Worm (Caenorhabditis elegans): ENCODE data around the gene F13D2.1.

DNA sequence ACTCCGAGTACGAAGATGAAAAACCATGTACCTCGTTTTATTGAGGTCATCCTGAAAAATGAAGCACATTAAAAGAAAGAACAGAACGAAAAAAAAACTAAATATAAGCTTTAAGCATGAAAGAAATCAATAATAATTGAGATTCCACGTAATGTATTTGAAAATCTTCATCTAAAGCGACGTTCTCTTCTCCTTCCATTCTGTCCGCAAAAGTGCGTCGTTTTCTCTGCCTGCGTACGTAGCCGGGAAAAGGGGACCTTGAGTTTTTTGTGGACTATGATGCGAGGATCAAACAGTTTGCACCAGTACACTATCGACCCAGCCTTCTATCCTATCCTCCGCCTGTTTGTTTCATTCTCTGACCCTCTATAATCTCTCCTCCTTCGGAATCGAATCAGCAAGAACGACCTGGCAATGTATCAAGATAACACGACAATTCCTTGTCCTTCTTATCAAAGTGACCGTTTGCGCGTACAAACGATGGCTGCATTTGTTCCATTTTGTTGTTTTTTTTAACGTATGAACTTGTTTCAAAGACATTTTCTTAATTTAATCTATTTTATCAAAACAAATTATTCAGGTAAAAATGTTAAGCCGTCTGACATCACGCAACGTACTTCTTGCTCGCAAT is 26.1 kb upstream of the F13D2.1 start, which contains the start of the genes C34F6.7 and idh-2:
- TF ChIP-seq elt-1 (tag; optimal IDR thresholded peaks at IDR 0.05) (no peak), ztf-11 (tag; optimal IDR thresholded peaks at IDR 0.05) (no peak), lin-39 (tag; optimal IDR thresholded peaks at IDR 0.05) (no peak), nhr-76 (tag; optimal IDR thresholded peaks at IDR 0.05) (no peak), snpc-4 (tag; optimal IDR thresholded peaks at IDR 0.05) (no peak), pha-4 (tag; optimal IDR thresholded peaks at IDR 0.05) (no peak), unc-39 (tag; optimal IDR thresholded peaks at IDR 0.05) (no peak), R02D3.7 (tag; optimal IDR thresholded peaks at IDR 0.05) (no peak), egl-27 (tag; optimal IDR thresholded peaks at IDR 0.05) (no peak), zag-1 (tag; optimal IDR thresholded peaks at IDR 0.05) (no peak), tbx-2 (tag; optimal IDR thresholded peaks at IDR 0.05) (no peak), pqm-1 (tag; optimal IDR thresholded peaks at IDR 0.05) (no peak), nhr-43 (tag; optimal IDR thresholded peaks at IDR 0.05; ENCODE audit: poor library complexity, severe bottlenecking) (peak; percentile 72)

Data from whole organism, L3 larva.